Fruit fly (Drosophila melanogaster): ENCODE results near the gene CG1662.

- no peak for TF ChIP-seq ken (GFP tag; IDR thresholded peaks at IDR 0.05)
- no peak for TF ChIP-seq CG17359 (tag; optimal IDR thresholded peaks at IDR 0.05)
- no peak for TF ChIP-seq jing (GFP tag; optimal IDR thresholded peaks at IDR 0.05)
- no peak for TF ChIP-seq sr (GFP tag; IDR thresholded peaks at IDR 0.05)
- TF ChIP-seq CG12769 (tag; optimal IDR thresholded peaks at IDR 0.05) = no peak
- no peak for TF ChIP-seq CG17912 (GFP tag; optimal IDR thresholded peaks at IDR 0.05)
Measured at dm6 chrX:13386776-13387175, 587 bp upstream of the CG1662 start.

Data from whole organism, embryonic.